Fruit fly (Drosophila melanogaster) whole organism, embryonic: ENCODE data around the gene Spn75F.

Experiments used
- Abd-B ChIP-seq: fragments of 200-800 bp; sonication (Bioruptor generic); optimal IDR thresholded peaks from 2 replicates; lab custom pipeline; 2018; ENCODE audit warnings: missing biosample characterization, mild to moderate bottlenecking, missing genetic modification characterization, moderate library complexity
- Atf6 ChIP-seq: fragments of 200-800 bp; sonication (Bioruptor generic); IDR thresholded peaks from 2 replicates; pipeline ENCODE4 v1.3.6; 2022; ENCODE audit warnings: missing biosample characterization, missing genetic modification characterization
- BEAF-32 ChIP-seq: fragments of 200-800 bp; sonication (Bioruptor generic); optimal IDR thresholded peaks from 3 replicates; lab custom pipeline; 2017; ENCODE audit warnings: missing biosample characterization, missing genetic modification characterization, mild to moderate bottlenecking, moderate library complexity, missing genetic modification reagents
- CG10431 ChIP-seq: fragments of 200-800 bp; sonication (Bioruptor generic); optimal IDR thresholded peaks from 3 replicates; lab custom pipeline; 2018; ENCODE audit warnings: missing biosample characterization, mild to moderate bottlenecking, missing genetic modification characterization
- CG10462 ChIP-seq: fragments of 200-800 bp; sonication (Bioruptor generic); optimal IDR thresholded peaks from 2 replicates; lab custom pipeline; 2016; ENCODE audit warnings: missing biosample characterization, missing genetic modification characterization
- CG12236 ChIP-seq: fragments of 200-800 bp; sonication (Bioruptor generic); optimal IDR thresholded peaks from 2 replicates; lab custom pipeline; 2016; ENCODE audit warnings: missing biosample characterization, missing genetic modification characterization
- CG12769 ChIP-seq: fragments of 200-800 bp; sonication (Bioruptor generic); optimal IDR thresholded peaks from 2 replicates; lab custom pipeline; 2019; ENCODE audit warnings: missing biosample characterization, mild to moderate bottlenecking, missing genetic modification characterization, moderate library complexity
- CG13287 ChIP-seq: fragments of 200-800 bp; sonication (Bioruptor generic); IDR thresholded peaks from 2 replicates; pipeline ENCODE4 v1.3.6; 2022; ENCODE audit warnings: missing biosample characterization, missing genetic modification characterization; ENCODE audit not compliant: partially characterized antibody
- CG13894 ChIP-seq: fragments of 200-800 bp; sonication (Bioruptor generic); optimal IDR thresholded peaks from 3 replicates; lab custom pipeline; 2018; ENCODE audit warnings: missing biosample characterization, mild to moderate bottlenecking, missing genetic modification characterization, moderate library complexity
- CG14014 ChIP-seq: fragments of 200-800 bp; sonication (Bioruptor generic); IDR thresholded peaks from 2 replicates; pipeline ENCODE4 v1.3.6; 2022; ENCODE audit warnings: missing biosample characterization, missing genetic modification characterization
- CG15073 ChIP-seq: fragments of 200-800 bp; sonication (Bioruptor generic); optimal IDR thresholded peaks from 2 replicates; lab custom pipeline; 2016; ENCODE audit warnings: missing biosample characterization, missing genetic modification characterization
- CG1603 ChIP-seq: fragments of 200-800 bp; sonication (Bioruptor generic); optimal IDR thresholded peaks from 2 replicates; lab custom pipeline; 2019; ENCODE audit warnings: missing biosample characterization, mild to moderate bottlenecking, missing genetic modification characterization, moderate library complexity
- CG16813 ChIP-seq: fragments of 200-800 bp; sonication (Bioruptor generic); IDR thresholded peaks from 3 replicates; pipeline ENCODE4 v1.3.6; 2022; ENCODE audit warnings: missing biosample characterization, missing genetic modification characterization; ENCODE audit not compliant: partially characterized antibody
- CG17186 ChIP-seq: fragments of 200-800 bp; sonication (Bioruptor generic); optimal IDR thresholded peaks from 3 replicates; lab custom pipeline; 2017; ENCODE audit warnings: missing biosample characterization, missing genetic modification reagents, missing genetic modification characterization
- CG17361 ChIP-seq: fragments of 200-800 bp; sonication (Bioruptor generic); IDR thresholded peaks from 3 replicates; pipeline ENCODE4 v1.3.6; 2022; ENCODE audit warnings: missing biosample characterization, missing genetic modification characterization
- CG31365 ChIP-seq: fragments of 200-800 bp; sonication (Bioruptor generic); optimal IDR thresholded peaks from 2 replicates; lab custom pipeline; 2018; ENCODE audit warnings: missing biosample characterization, mild to moderate bottlenecking, missing genetic modification characterization
- CG3847 ChIP-seq: fragments of 200-800 bp; sonication (Bioruptor generic); IDR thresholded peaks from 2 replicates; pipeline ENCODE4 v1.3.6; 2022; ENCODE audit warnings: missing biosample characterization, missing genetic modification characterization
- CG3995 ChIP-seq: fragments of 200-800 bp; sonication (Bioruptor generic); optimal IDR thresholded peaks from 3 replicates; lab custom pipeline; 2016; ENCODE audit warnings: missing biosample characterization, missing genetic modification characterization
- CG5245 ChIP-seq: fragments of 200-800 bp; sonication (Bioruptor generic); optimal IDR thresholded peaks from 3 replicates; lab custom pipeline; 2016; ENCODE audit warnings: missing biosample characterization, missing genetic modification characterization
- CG6175 ChIP-seq: fragments of 200-800 bp; sonication (Bioruptor generic); IDR thresholded peaks from 3 replicates; pipeline ENCODE4 v1.3.6; 2022; ENCODE audit warnings: missing biosample characterization, missing genetic modification characterization
- CG6272 ChIP-seq: fragments of 200-800 bp; sonication (Bioruptor generic); IDR thresholded peaks from 2 replicates; pipeline ENCODE4 v1.3.6; 2022; ENCODE audit warnings: missing biosample characterization, missing genetic modification characterization
- CG6654 ChIP-seq: fragments of 200-800 bp; sonication (Bioruptor generic); optimal IDR thresholded peaks from 2 replicates; lab custom pipeline; 2017; ENCODE audit warnings: missing biosample characterization, mild to moderate bottlenecking, missing genetic modification characterization
- CG8290 ChIP-seq, 3 experiments: fragments of 200-800 bp; sonication (Bioruptor generic); optimal IDR thresholded peaks; 2 replicates each; lab custom pipeline; 2016 to 2019; ENCODE audit warnings: missing biosample characterization in 3 of 3, missing genetic modification characterization in 3 of 3, mild to moderate bottlenecking in 2 of 3, moderate library complexity in 1 of 3
- CG9876 ChIP-seq: fragments of 200-800 bp; sonication (Bioruptor generic); optimal IDR thresholded peaks from 2 replicates; lab custom pipeline; 2016; ENCODE audit warnings: missing biosample characterization, missing genetic modification characterization
- Dbx ChIP-seq: fragments of 200-800 bp; sonication (Bioruptor generic); IDR thresholded peaks from 3 replicates; pipeline ENCODE4 v1.3.6; 2022; ENCODE audit warnings: missing biosample characterization, missing genetic modification characterization
- Dp ChIP-seq: fragments of 200-800 bp; sonication (Bioruptor generic); optimal IDR thresholded peaks from 2 replicates; lab custom pipeline; 2018; ENCODE audit warnings: missing biosample characterization, mild to moderate bottlenecking, missing genetic modification characterization, moderate library complexity
- HLH54F ChIP-seq: fragments of 200-800 bp; sonication (Bioruptor generic); optimal IDR thresholded peaks from 3 replicates; lab custom pipeline; 2016; ENCODE audit warnings: missing biosample characterization, missing genetic modification characterization
- Hmx ChIP-seq: fragments of 200-800 bp; sonication (Bioruptor generic); optimal IDR thresholded peaks from 2 replicates; lab custom pipeline; 2016; ENCODE audit warnings: missing biosample characterization, missing genetic modification characterization
- Med ChIP-seq: fragments of 200-800 bp; sonication (Bioruptor generic); peaks from one replicate; lab custom pipeline; 2016; ENCODE audit warnings: missing biosample characterization, missing genetic modification characterization, mild to moderate bottlenecking, inconsistent platforms, moderate library complexity
- Myb ChIP-seq: fragments of 200-800 bp; sonication (Bioruptor generic); optimal IDR thresholded peaks from 2 replicates; lab custom pipeline; 2016; ENCODE audit warnings: missing biosample characterization, missing genetic modification characterization
- Pdp1 ChIP-seq, 2 experiments: fragments of 200-800 bp; sonication (Bioruptor generic); optimal IDR thresholded peaks; 3 replicates each; lab custom pipeline; 2016; ENCODE audit warnings: missing biosample characterization in 2 of 2, missing genetic modification characterization in 2 of 2, mild to moderate bottlenecking in 1 of 2, moderate library complexity in 1 of 2
- Rfx ChIP-seq: fragments of 200-800 bp; sonication (Bioruptor generic); IDR thresholded peaks from 2 replicates; pipeline ENCODE4 v1.3.6; 2022; ENCODE audit warnings: missing biosample characterization, missing genetic modification characterization
- Ssrp ChIP-seq: fragments of 200-800 bp; sonication (Bioruptor generic); optimal IDR thresholded peaks from 2 replicates; lab custom pipeline; 2018; ENCODE audit warnings: missing biosample characterization, mild to moderate bottlenecking, missing genetic modification characterization, moderate library complexity
- bcd ChIP-seq: fragments of 200-800 bp; sonication (Bioruptor generic); optimal IDR thresholded peaks from 2 replicates; lab custom pipeline; 2017; ENCODE audit warnings: missing biosample characterization, mild to moderate bottlenecking, missing genetic modification characterization
- cas ChIP-seq: fragments of 200-800 bp; sonication (Bioruptor generic); IDR thresholded peaks from 2 replicates; pipeline ENCODE4 v1.3.6; 2022; ENCODE audit warnings: missing biosample characterization, missing genetic modification characterization
- eve ChIP-seq, 2 experiments: fragments of >200 bp; optimal IDR thresholded peaks; 2 replicates each; lab custom pipeline; 2017; ENCODE audit warnings: missing biosample characterization in 2 of 2, missing genetic modification characterization in 2 of 2
- gsb-n ChIP-seq: fragments of 200-800 bp; sonication (Bioruptor generic); optimal IDR thresholded peaks from 3 replicates; lab custom pipeline; 2018; ENCODE audit warnings: missing biosample characterization, mild to moderate bottlenecking, missing genetic modification characterization
- jumu ChIP-seq: fragments of 200-800 bp; sonication (Bioruptor generic); optimal IDR thresholded peaks from 3 replicates; lab custom pipeline; 2016; ENCODE audit warnings: missing biosample characterization, missing genetic modification characterization
- knrl ChIP-seq: fragments of 200-800 bp; sonication (Bioruptor generic); IDR thresholded peaks from 3 replicates; pipeline ENCODE4 v1.3.6; 2022; ENCODE audit warnings: missing biosample characterization, missing genetic modification characterization; ENCODE audit not compliant: partially characterized antibody
- lilli ChIP-seq: fragments of 200-800 bp; sonication (Bioruptor generic); optimal IDR thresholded peaks from 3 replicates; lab custom pipeline; 2016; ENCODE audit warnings: missing biosample characterization, missing genetic modification characterization
- phol ChIP-seq: fragments of 200-800 bp; sonication (Bioruptor generic); optimal IDR thresholded peaks from 3 replicates; lab custom pipeline; 2018; ENCODE audit warnings: missing biosample characterization, mild to moderate bottlenecking, missing genetic modification characterization, moderate library complexity
- pita ChIP-seq: fragments of 200-800 bp; sonication (Bioruptor generic); optimal IDR thresholded peaks from 2 replicates; lab custom pipeline; 2017; ENCODE audit warnings: missing biosample characterization, mild to moderate bottlenecking, missing genetic modification characterization
- sob ChIP-seq: fragments of 200-800 bp; sonication (Bioruptor generic); IDR thresholded peaks from 2 replicates; pipeline ENCODE4 v1.3.6; 2022; ENCODE audit warnings: missing biosample characterization, missing genetic modification characterization
- stwl ChIP-seq: fragments of 200-800 bp; sonication (Bioruptor generic); optimal IDR thresholded peaks from 3 replicates; lab custom pipeline; 2018; ENCODE audit warnings: missing biosample characterization, mild to moderate bottlenecking, missing genetic modification characterization, moderate library complexity
- sug ChIP-seq: fragments of 200-800 bp; optimal IDR thresholded peaks from 2 replicates; lab custom pipeline; 2019; ENCODE audit warnings: missing biosample characterization, mild to moderate bottlenecking, missing genetic modification characterization, moderate library complexity
- trem ChIP-seq: fragments of 200-800 bp; optimal IDR thresholded peaks from 3 replicates; lab custom pipeline; 2019; ENCODE audit warnings: missing biosample characterization, mild to moderate bottlenecking, missing genetic modification characterization, moderate library complexity
- zfh2 ChIP-seq: fragments of 200-800 bp; sonication (Bioruptor generic); optimal IDR thresholded peaks from 2 replicates; lab custom pipeline; 2016; ENCODE audit warnings: missing biosample characterization, missing genetic modification characterization

The Spn75F gene

dm6 chr3L:19140084-19141011 lies 10.9 kb upstream of the Spn75F start (continued):
- TF ChIP-seq Rfx (GFP tag; lab: Robert Waterston, UW), result peak; percentile 22; the same call in 1 of the 2 replicates
- peak; percentile 15 for TF ChIP-seq Ssrp (tag; lab: Kevin White, UChicago)
- peak; percentile 99 for TF ChIP-seq CG31365 (tag; lab: Kevin White, UChicago)
- TF ChIP-seq phol (tag; lab: Kevin White, UChicago), result peak; percentile 40
- TF ChIP-seq lilli, result no peak
- no peak for TF ChIP-seq CG10431 (GFP tag; lab: Kevin White, UChicago)
- peak; percentile 29 for TF ChIP-seq CG9876 (GFP tag; lab: Kevin White, UChicago)
- peak; percentile 51; the same call in 1 of the 2 replicates for TF ChIP-seq sob (GFP tag; lab: Robert Waterston, UW)
- TF ChIP-seq jumu (GFP tag; lab: Kevin White, UChicago), result peak; percentile 0
- TF ChIP-seq CG17361 (GFP tag; lab: Robert Waterston, UW), result 0 out of 3 replicates have a peak, but pooled peaks have one; percentile 7
- peak; percentile 8 for TF ChIP-seq HLH54F (GFP tag; lab: Kevin White, UChicago)
- no peak for TF ChIP-seq Atf6 (GFP tag; lab: Robert Waterston, UW)
- peak; percentile 18 for TF ChIP-seq sug (tag; lab: Kevin White, UChicago)
- peak; percentile 62 for TF ChIP-seq CG13894 (tag; lab: Kevin White, UChicago)
- no peak for TF ChIP-seq CG3995 (GFP tag; lab: Kevin White, UChicago)
- peak; percentile 88 for TF ChIP-seq bcd (GFP tag; lab: Kevin White, UChicago)
- peak; percentile 63 for TF ChIP-seq Abd-B (GFP tag; lab: Kevin White, UChicago)
- TF ChIP-seq BEAF-32 (GFP tag; lab: Kevin White, UChicago), result peak; percentile 46
- no peak for TF ChIP-seq CG6175
- peak; percentile 99 for TF ChIP-seq pita
- TF ChIP-seq CG13287 (GFP tag; lab: Robert Waterston, UW), result peak; percentile 8; the same call in 1 of the 2 replicates
- peak; percentile 44; the same call in 1 of the 3 replicates for TF ChIP-seq Dbx (GFP tag; lab: Robert Waterston, UW)
- peak; percentile 31 for TF ChIP-seq CG12769 (tag; lab: Kevin White, UChicago)
- no peak for TF ChIP-seq Hmx (GFP tag; lab: Kevin White, UChicago)
- TF ChIP-seq eve (GFP tag; optimal IDR thresholded peaks at IDR 0.05; lab: Kevin White, UChicago), result peak in 1 of 2 experiments; percentile 34
- TF ChIP-seq CG3847 (GFP tag; lab: Robert Waterston, UW), result peak; percentile 47
- TF ChIP-seq Myb (GFP tag; lab: Kevin White, UChicago), result peak; percentile 80
- peak; percentile 85 for TF ChIP-seq CG8290 (GFP tag; optimal IDR thresholded peaks at IDR 0.05; lab: Kevin White, UChicago)
- peak; percentile 9 to 89 for TF ChIP-seq CG8290 (tag; optimal IDR thresholded peaks at IDR 0.05; lab: Kevin White, UChicago)
- TF ChIP-seq zfh2 (GFP tag; lab: Kevin White, UChicago), result no peak
- no peak for TF ChIP-seq CG17186 (GFP tag; lab: Kevin White, UChicago)
- TF ChIP-seq gsb-n (tag; lab: Kevin White, UChicago), result no peak
- no peak for TF ChIP-seq CG6272 (GFP tag; lab: Robert Waterston, UW)
- TF ChIP-seq Pdp1 (GFP tag; optimal IDR thresholded peaks at IDR 0.05; lab: Kevin White, UChicago), result peak in 1 of 2 experiments; percentile 9
- no peak for TF ChIP-seq CG12236 (GFP tag; lab: Kevin White, UChicago)
- TF ChIP-seq CG1603 (tag; lab: Kevin White, UChicago), result peak; percentile 31
- peak; percentile 58; the same call in 2 of the 3 replicates for TF ChIP-seq knrl
- no peak for TF ChIP-seq CG14014
- TF ChIP-seq trem (tag; lab: Kevin White, UChicago), result peak; percentile 52
- 0 out of 3 replicates have a peak, but pooled peaks have one; percentile 24 for TF ChIP-seq CG16813 (GFP tag; lab: Robert Waterston, UW)
- TF ChIP-seq CG15073 (GFP tag; lab: Kevin White, UChicago), result no peak
- TF ChIP-seq stwl (tag; lab: Kevin White, UChicago), result peak; percentile 83
- no peak for TF ChIP-seq cas
- peak; percentile 61 for TF ChIP-seq Dp (GFP tag; lab: Kevin White, UChicago)
- TF ChIP-seq Med (GFP tag; lab: Kevin White, UChicago), result peak; percentile 74
- TF ChIP-seq CG5245 (GFP tag; lab: Kevin White, UChicago), result no peak
- no peak for TF ChIP-seq CG10462
- TF ChIP-seq CG6654 (GFP tag; lab: Kevin White, UChicago), result no peak
